Fruit fly (Drosophila melanogaster): ENCODE data around the gene pns.
A peak's percentile ranks its signal among the peaks of the same experiment; 100 is the strongest.

pns gene

DNA sequence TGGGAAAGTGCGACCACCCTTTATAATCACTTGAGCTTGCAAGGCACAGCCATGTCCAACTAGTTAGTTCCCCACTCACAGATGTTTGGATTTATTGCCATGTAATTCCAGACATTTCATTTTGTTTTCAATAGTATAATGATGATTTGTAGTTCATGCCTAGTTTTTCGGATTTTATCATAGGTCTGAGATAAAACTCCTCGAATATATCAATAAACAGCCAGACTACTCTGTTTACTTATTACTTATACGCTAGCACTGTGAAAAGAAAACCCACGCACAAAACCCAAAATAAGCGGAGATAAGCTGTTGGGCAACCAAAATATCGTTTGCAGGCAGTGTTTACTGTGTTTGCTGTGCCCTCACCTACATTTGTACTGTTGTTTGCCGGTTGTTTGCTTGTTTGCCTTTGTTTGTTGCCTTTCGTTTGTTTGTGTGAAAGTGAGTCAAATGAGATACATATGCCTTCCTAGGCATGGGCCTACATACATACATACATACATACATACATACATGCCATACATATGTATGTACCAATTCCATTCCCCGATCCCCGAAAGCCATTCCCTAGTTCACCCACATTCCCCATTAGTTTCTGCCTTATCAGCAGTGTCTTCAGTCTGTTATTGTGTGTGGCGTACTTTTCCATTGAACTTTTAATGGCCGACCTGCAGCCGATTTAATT lies 42.4 kb downstream of the pns start (continued):
- TF ChIP-seq CG3407 (GFP tag; optimal IDR thresholded peaks at IDR 0.05) (peak; percentile 86), ERR (GFP tag; optimal IDR thresholded peaks at IDR 0.05) (no peak), CG2712 (tag; optimal IDR thresholded peaks at IDR 0.05) (peak; percentile 73), Asciz (GFP tag; optimal IDR thresholded peaks at IDR 0.05) (peak; percentile 92), Atf3 (GFP tag; optimal IDR thresholded peaks at IDR 0.05) (peak; percentile 7), Adf1 (GFP tag; IDR thresholded peaks at IDR 0.05) (no peak; the same call in 1 of the 2 replicates), onecut (GFP tag; IDR thresholded peaks at IDR 0.05) (peak; percentile 68), NK7.1 (GFP tag; optimal IDR thresholded peaks at IDR 0.05) (peak; percentile 38), CG8388 (GFP tag; optimal IDR thresholded peaks at IDR 0.05) (peak; percentile 76), Abd-B (GFP tag; optimal IDR thresholded peaks at IDR 0.05) (no peak), CG3163 (GFP tag; optimal IDR thresholded peaks at IDR 0.05) (peak; percentile 57), CG6175 (GFP tag; IDR thresholded peaks at IDR 0.05) (no peak), CG12744 (GFP tag; optimal IDR thresholded peaks at IDR 0.05) (peak; percentile 24), sc (optimal IDR thresholded peaks at IDR 0.05) (no peak), sc (GFP tag; optimal IDR thresholded peaks at IDR 0.05) (peak; percentile 77), CG12155 (GFP tag; optimal IDR thresholded peaks at IDR 0.05) (peak; percentile 14), klu (GFP tag; IDR thresholded peaks at IDR 0.05) (peak; percentile 13; the same call in 1 of the 2 replicates), bab2 (GFP tag; optimal IDR thresholded peaks at IDR 0.05) (peak; percentile 81), Fer3 (tag; optimal IDR thresholded peaks at IDR 0.05) (peak; percentile 61), Spps (tag; optimal IDR thresholded peaks at IDR 0.05) (peak; percentile 71), CG11723 (GFP tag; optimal IDR thresholded peaks at IDR 0.05) (peak; percentile 54), prd (optimal IDR thresholded peaks at IDR 0.05) (no peak), prd (GFP tag; IDR thresholded peaks at IDR 0.05) (peak; percentile 50; the same call in 1 of the 3 replicates), CG3838 (GFP tag; optimal IDR thresholded peaks at IDR 0.05) (peak; percentile 67), bcd (GFP tag; optimal IDR thresholded peaks at IDR 0.05) (peak; percentile 61), Ada2b (GFP tag; IDR thresholded peaks at IDR 0.05) (0 out of 2 replicates have a peak, but pooled peaks have one; percentile 4), CG8290 (GFP tag; optimal IDR thresholded peaks at IDR 0.05) (peak; percentile 88), CG8290 (tag; optimal IDR thresholded peaks at IDR 0.05) (peak; percentile 60 to 91), PHDP (tag; optimal IDR thresholded peaks at IDR 0.05) (peak; percentile 64), CG8359 (GFP tag; optimal IDR thresholded peaks at IDR 0.05; ENCODE audit: borderline replicate concordance) (peak; percentile 81), sob (GFP tag; IDR thresholded peaks at IDR 0.05) (peak; percentile 39; the same call in 1 of the 2 replicates), lmd (GFP tag; IDR thresholded peaks at IDR 0.05) (peak; percentile 53; the same call in 1 of the 2 replicates), disco-r (GFP tag; optimal IDR thresholded peaks at IDR 0.05) (peak; percentile 30), tin (GFP tag; optimal IDR thresholded peaks at IDR 0.05) (peak; percentile 52), CG10209 (GFP tag; optimal IDR thresholded peaks at IDR 0.05) (peak; percentile 81), H15 (GFP tag; IDR thresholded peaks at IDR 0.05) (no peak), pzg (GFP tag; optimal IDR thresholded peaks at IDR 0.05) (no peak), Lhr (GFP tag; optimal IDR thresholded peaks at IDR 0.05) (peak; percentile 77), stc (GFP tag; IDR thresholded peaks at IDR 0.05) (peak; percentile 66), Meics (GFP tag; optimal IDR thresholded peaks at IDR 0.05) (peak; percentile 55), CG15696 (tag; optimal IDR thresholded peaks at IDR 0.05) (peak; percentile 95), kni (GFP tag; optimal IDR thresholded peaks at IDR 0.05) (peak; percentile 97), Dip3 (GFP tag; optimal IDR thresholded peaks at IDR 0.05) (peak; percentile 17), CG13424 (tag; optimal IDR thresholded peaks at IDR 0.05) (peak; percentile 74), CG13894 (tag; optimal IDR thresholded peaks at IDR 0.05) (no peak), nerfin-2 (GFP tag; IDR thresholded peaks at IDR 0.05; ENCODE audit: partially characterized antibody) (no peak), NC2β (GFP tag; optimal IDR thresholded peaks at IDR 0.05) (peak; percentile 50), CG6272 (GFP tag; IDR thresholded peaks at IDR 0.05) (0 out of 2 replicates have a peak, but pooled peaks have one; percentile 11), CG7745 (tag; optimal IDR thresholded peaks at IDR 0.05) (peak; percentile 79), fd64A (GFP tag; optimal IDR thresholded peaks at IDR 0.05) (peak; percentile 93)

Data from whole organism, embryonic.